Worm (Caenorhabditis elegans) whole organism, midembryonic: ENCODE measurements around the gene pmp-3.

Experiments
- flt-1 ChIP-seq: fragments of 200-800 bp; sonication (Bioruptor generic); IDR thresholded peaks from 2 replicates; pipeline ENCODE4 v1.3.6; 2022; ENCODE audit warnings: missing genetic modification characterization, missing compliant biosample characterization
- med-1 ChIP-seq: sonication (generic microtip); optimal IDR thresholded peaks from 2 replicates; lab custom pipeline; 2017; ENCODE audit warnings: missing genetic modification characterization, mild to moderate bottlenecking, missing compliant biosample characterization, antibody characterized with exemption, missing genetic modification reagents; ENCODE audit not compliant: insufficient read depth
- tab-1 ChIP-seq: fragments of 200-800 bp; sonication (Bioruptor generic); IDR thresholded peaks from 2 replicates; pipeline ENCODE4 v1.3.6; 2022; ENCODE audit warnings: missing genetic modification characterization, missing compliant biosample characterization
- ztf-23 ChIP-seq: fragments of 200-800 bp; sonication (Bioruptor generic); IDR thresholded peaks from 2 replicates; pipeline ENCODE4 v1.3.6; 2022; ENCODE audit warnings: missing genetic modification reagents, missing genetic modification characterization, missing compliant biosample characterization

DNA sequence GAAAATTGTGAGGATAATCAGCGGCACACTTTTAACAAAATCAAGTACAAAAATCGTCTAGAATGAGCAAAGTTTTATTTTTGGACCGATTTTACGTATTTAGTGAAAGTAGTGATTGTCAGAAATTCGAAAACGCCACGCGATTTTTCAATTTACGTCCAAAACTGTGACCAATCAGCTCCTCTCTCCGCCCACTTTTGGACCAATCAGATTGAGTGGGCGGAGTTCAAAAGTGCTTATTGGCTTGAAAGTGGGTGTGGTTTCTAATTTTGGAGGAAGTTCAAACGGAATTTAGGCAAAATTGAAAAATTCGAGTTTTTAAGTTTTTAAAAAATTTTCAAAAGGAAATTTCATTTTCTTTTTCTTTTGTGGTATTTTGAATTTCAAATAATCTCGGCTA is 32.1 kb upstream of the pmp-3 start:
- TF ChIP-seq flt-1 (no peak), tab-1 (no peak), med-1 (GFP tag; lab: Kevin White, UChicago) (no peak), ztf-23 (no peak)
